Worm (Caenorhabditis elegans): ENCODE measurements around the gene R160.2.

DNA sequence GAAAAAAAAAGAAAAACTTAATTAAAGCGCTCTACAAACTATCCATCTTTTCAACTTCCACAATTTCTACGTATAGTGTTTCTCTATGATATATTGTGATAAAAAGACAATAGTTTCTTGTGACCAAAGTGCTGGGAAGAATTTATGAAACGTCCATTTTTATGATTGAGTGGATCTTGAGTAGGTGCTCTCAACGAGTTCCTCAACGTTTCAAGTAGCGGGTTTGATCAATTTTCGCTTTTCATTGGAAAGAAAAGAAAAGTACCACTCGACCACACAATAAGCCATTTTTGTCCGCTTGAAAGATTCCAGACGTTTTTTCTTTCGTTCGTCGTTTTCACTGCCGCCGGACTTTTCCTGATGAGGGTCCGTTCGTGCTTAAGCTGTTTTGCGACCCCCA is 20.8 kb upstream of the R160.2 start:
- TF ChIP-seq unc-62 (GFP tag; optimal IDR thresholded peaks at IDR 0.05) (no peak), ces-1 (GFP tag; optimal IDR thresholded peaks at IDR 0.05) (no peak), snpc-4 (tag; optimal IDR thresholded peaks at IDR 0.05) (no peak), nhr-28 (tag; optimal IDR thresholded peaks at IDR 0.05) (no peak), tbx-8 (GFP tag; optimal IDR thresholded peaks at IDR 0.05) (no peak), unc-120 (tag; optimal IDR thresholded peaks at IDR 0.05; ENCODE audit: poor library complexity, severe bottlenecking) (no peak), sptf-1 (tag; optimal IDR thresholded peaks at IDR 0.05) (no peak), sem-2 (GFP tag; optimal IDR thresholded peaks at IDR 0.05) (no peak), ztf-11 (tag; optimal IDR thresholded peaks at IDR 0.05) (no peak), ham-2 (GFP tag; optimal IDR thresholded peaks at IDR 0.05) (no peak), lin-32 (GFP tag; optimal IDR thresholded peaks at IDR 0.05) (no peak), M03D4.4 (tag; optimal IDR thresholded peaks at IDR 0.05) (no peak)
